Worm (Caenorhabditis elegans) whole organism, L2 larva: ENCODE data around the gene etc-1.

Experiments
- F13H6.1 ChIP-seq: sonication (generic microtip); optimal IDR thresholded peaks from 2 replicates; lab custom pipeline; 2016; ENCODE audit warnings: missing genetic modification characterization, missing compliant biosample characterization
- R02D3.7 ChIP-seq: fragments of 150-350 bp; optimal IDR thresholded peaks from 2 replicates; lab custom pipeline; 2014; ENCODE audit warnings: missing biosample characterization, missing genetic modification characterization
- Y55F3AM.14 ChIP-seq: fragments of 200-800 bp; sonication (Bioruptor generic); optimal IDR thresholded peaks from 2 replicates; lab custom pipeline; 2018; ENCODE audit warnings: mild to moderate bottlenecking, missing genetic modification characterization, missing compliant biosample characterization
- ZK546.5 ChIP-seq: sonication (generic microtip); optimal IDR thresholded peaks from 2 replicates; lab custom pipeline; 2017; ENCODE audit warnings: missing biosample characterization, missing genetic modification characterization
- alr-1 ChIP-seq: fragments of 150-350 bp; optimal IDR thresholded peaks from 2 replicates; lab custom pipeline; 2014; ENCODE audit warnings: missing biosample characterization, missing genetic modification characterization
- aly-2 ChIP-seq: fragments of 150-350 bp; optimal IDR thresholded peaks from 2 replicates; lab custom pipeline; 2014; ENCODE audit warnings: missing biosample characterization, missing genetic modification characterization
- blmp-1 ChIP-seq: sonication (generic microtip); optimal IDR thresholded peaks from 2 replicates; lab custom pipeline; 2017; ENCODE audit warnings: missing genetic modification characterization, mild to moderate bottlenecking, missing compliant biosample characterization, antibody characterized with exemption, moderate library complexity; ENCODE audit not compliant: insufficient read depth
- ceh-82 ChIP-seq: fragments of 150-350 bp; optimal IDR thresholded peaks from 2 replicates; lab custom pipeline; 2014; ENCODE audit warnings: missing biosample characterization, missing genetic modification characterization
- crh-2 ChIP-seq: sonication (generic microtip); optimal IDR thresholded peaks from 2 replicates; lab custom pipeline; 2017; ENCODE audit warnings: missing biosample characterization, missing genetic modification characterization
- dmd-4 ChIP-seq: sonication (generic microtip); optimal IDR thresholded peaks from 2 replicates; lab custom pipeline; 2017; ENCODE audit warnings: missing biosample characterization, missing genetic modification characterization
- egl-27 ChIP-seq: sonication (generic microtip); optimal IDR thresholded peaks from 3 replicates; lab custom pipeline; 2017; ENCODE audit warnings: missing biosample characterization, missing genetic modification reagents, missing genetic modification characterization
- elt-1 ChIP-seq: fragments of 150-350 bp; optimal IDR thresholded peaks from 2 replicates; lab custom pipeline; 2014; ENCODE audit warnings: missing biosample characterization, missing genetic modification characterization
- elt-3 ChIP-seq: sonication (generic microtip); optimal IDR thresholded peaks from 2 replicates; lab custom pipeline; 2017; ENCODE audit warnings: missing biosample characterization, missing genetic modification characterization
- fos-1 ChIP-seq: fragments of 150-350 bp; optimal IDR thresholded peaks from 2 replicates; lab custom pipeline; 2014; ENCODE audit warnings: missing biosample characterization, missing genetic modification characterization
- gmeb-1 ChIP-seq: fragments of 150-350 bp; optimal IDR thresholded peaks from 2 replicates; lab custom pipeline; 2014; ENCODE audit warnings: missing biosample characterization, missing genetic modification characterization
- lin-13 ChIP-seq: fragments of 150-350 bp; optimal IDR thresholded peaks from 2 replicates; lab custom pipeline; 2014; ENCODE audit warnings: missing biosample characterization, missing genetic modification reagents, missing genetic modification characterization
- lin-39 ChIP-seq: fragments of 150-350 bp; optimal IDR thresholded peaks from 2 replicates; lab custom pipeline; 2014; ENCODE audit warnings: missing biosample characterization, missing genetic modification reagents, missing genetic modification characterization
- lsy-2 ChIP-seq, 2 experiments: fragments of 150-350 bp in 1 of 2; sonication (generic microtip) in 1 of 2; optimal IDR thresholded peaks; 2 replicates each; lab custom pipeline; 2014 to 2017; ENCODE audit warnings: missing biosample characterization in 2 of 2, missing genetic modification characterization in 2 of 2
- mab-5 ChIP-seq: fragments of 150-350 bp; optimal IDR thresholded peaks from 2 replicates; lab custom pipeline; 2014; ENCODE audit warnings: missing biosample characterization, missing genetic modification characterization
- mdl-1 ChIP-seq, 2 experiments: fragments of 150-350 bp in 1 of 2; sonication (generic microtip) in 1 of 2; optimal IDR thresholded peaks; 2 replicates each; lab custom pipeline; 2017; ENCODE audit warnings: missing biosample characterization in 2 of 2, missing genetic modification characterization in 2 of 2
- nhr-10 ChIP-seq: sonication (generic microtip); optimal IDR thresholded peaks from 2 replicates; lab custom pipeline; 2017; ENCODE audit warnings: missing biosample characterization, missing genetic modification characterization
- nhr-11 ChIP-seq: fragments of 150-350 bp; optimal IDR thresholded peaks from 2 replicates; lab custom pipeline; 2014; ENCODE audit warnings: missing biosample characterization, missing genetic modification characterization
- nhr-12 ChIP-seq: fragments of 150-350 bp; optimal IDR thresholded peaks from 2 replicates; lab custom pipeline; 2014; ENCODE audit warnings: missing biosample characterization, missing genetic modification characterization
- nhr-129 ChIP-seq: fragments of 150-350 bp; optimal IDR thresholded peaks from 2 replicates; lab custom pipeline; 2014; ENCODE audit warnings: missing biosample characterization, missing genetic modification characterization
- nhr-21 ChIP-seq: fragments of 150-350 bp; optimal IDR thresholded peaks from 2 replicates; lab custom pipeline; 2014; ENCODE audit warnings: missing biosample characterization, missing genetic modification characterization
- nhr-237 ChIP-seq: fragments of 150-350 bp; optimal IDR thresholded peaks from 2 replicates; lab custom pipeline; 2014; ENCODE audit warnings: missing biosample characterization, missing genetic modification characterization
- nhr-25 ChIP-seq: fragments of 150-350 bp; sonication (generic microtip); optimal IDR thresholded peaks from 3 replicates; lab custom pipeline; 2014; ENCODE audit warnings: missing biosample characterization, missing genetic modification characterization
- nhr-6 ChIP-seq: fragments of 150-350 bp; optimal IDR thresholded peaks from 2 replicates; lab custom pipeline; 2014; ENCODE audit warnings: missing biosample characterization, missing genetic modification characterization
- nhr-77 ChIP-seq: fragments of 150-350 bp; optimal IDR thresholded peaks from 2 replicates; lab custom pipeline; 2014; ENCODE audit warnings: missing biosample characterization, missing genetic modification characterization
- sem-4 ChIP-seq: fragments of 150-350 bp; optimal IDR thresholded peaks from 2 replicates; lab custom pipeline; 2014; ENCODE audit warnings: missing biosample characterization, missing genetic modification reagents, missing genetic modification characterization
- skn-1 ChIP-seq: sonication (generic microtip); optimal IDR thresholded peaks from 2 replicates; lab custom pipeline; 2017; ENCODE audit warnings: missing biosample characterization, missing genetic modification characterization
- sma-3 ChIP-seq: sonication (generic microtip); optimal IDR thresholded peaks from 2 replicates; lab custom pipeline; 2016; ENCODE audit warnings: missing genetic modification reagents, missing genetic modification characterization, missing compliant biosample characterization
- sma-9 ChIP-seq, 2 experiments: fragments of 150-350 bp in 1 of 2; sonication (generic microtip) in 1 of 2; optimal IDR thresholded peaks; 2 replicates each; lab custom pipeline; 2014 to 2016; ENCODE audit warnings: missing genetic modification characterization in 2 of 2, mild to moderate bottlenecking in 1 of 2, missing biosample characterization in 1 of 2, missing compliant biosample characterization in 1 of 2, missing genetic modification reagents in 1 of 2, moderate library complexity in 1 of 2
- unc-39 ChIP-seq: fragments of 150-350 bp; optimal IDR thresholded peaks from 2 replicates; lab custom pipeline; 2014; ENCODE audit warnings: missing biosample characterization, missing genetic modification characterization
- unc-55 ChIP-seq: fragments of 150-350 bp; sonication (generic microtip); optimal IDR thresholded peaks from 3 replicates; lab custom pipeline; 2014; ENCODE audit warnings: missing biosample characterization, missing genetic modification reagents, missing genetic modification characterization
- unc-62 ChIP-seq: fragments of 150-350 bp; optimal IDR thresholded peaks from 2 replicates; lab custom pipeline; 2014; ENCODE audit warnings: missing biosample characterization, missing genetic modification reagents, missing genetic modification characterization
- ztf-1 ChIP-seq: fragments of 200-800 bp; sonication (Bioruptor generic); conservative IDR thresholded peaks from 2 replicates; pipeline ENCODE4 v1.3.6; 2022; ENCODE audit warnings: missing genetic modification characterization, missing compliant biosample characterization
- ztf-4 ChIP-seq: fragments of 150-350 bp; optimal IDR thresholded peaks from 2 replicates; lab custom pipeline; 2014; ENCODE audit warnings: missing biosample characterization, missing genetic modification characterization

Gene etc-1

DNA sequence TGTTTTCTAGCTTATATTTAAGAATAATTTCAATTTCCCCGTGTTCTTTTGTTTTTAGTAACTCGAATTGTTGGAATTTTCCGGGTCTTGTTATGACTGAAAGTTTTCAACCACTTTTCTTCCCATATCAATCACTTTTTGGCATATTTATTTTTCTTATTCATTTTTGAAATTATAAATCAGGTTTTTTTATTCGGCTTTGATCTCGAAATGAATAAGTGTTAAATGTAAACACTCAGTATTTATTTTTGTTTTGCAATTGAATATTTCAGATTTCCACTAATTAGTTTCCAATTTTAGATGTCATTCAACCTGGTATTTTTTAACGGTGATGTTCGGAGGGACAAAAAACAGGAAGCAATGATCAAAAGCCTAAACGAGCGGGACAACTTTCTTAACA lies at the start of gene etc-1:
Gene etc-1, plus strand, starts transcription at position 301 of the 400 bp plus-strand sequence.
- TF ChIP-seq lin-39 (tag; lab: Kevin White, UChicago) (no peak), nhr-10 (tag; lab: Kevin White, UChicago) (no peak), lsy-2 (tag; optimal IDR thresholded peaks at IDR 0.05; lab: Kevin White, UChicago) (no peak), egl-27 (tag; lab: Kevin White, UChicago) (no peak), alr-1 (no peak), elt-1 (tag; lab: Kevin White, UChicago) (no peak), ceh-82 (tag; lab: Kevin White, UChicago) (no peak), mab-5 (tag; lab: Kevin White, UChicago) (no peak), blmp-1 (no peak)

DNA sequence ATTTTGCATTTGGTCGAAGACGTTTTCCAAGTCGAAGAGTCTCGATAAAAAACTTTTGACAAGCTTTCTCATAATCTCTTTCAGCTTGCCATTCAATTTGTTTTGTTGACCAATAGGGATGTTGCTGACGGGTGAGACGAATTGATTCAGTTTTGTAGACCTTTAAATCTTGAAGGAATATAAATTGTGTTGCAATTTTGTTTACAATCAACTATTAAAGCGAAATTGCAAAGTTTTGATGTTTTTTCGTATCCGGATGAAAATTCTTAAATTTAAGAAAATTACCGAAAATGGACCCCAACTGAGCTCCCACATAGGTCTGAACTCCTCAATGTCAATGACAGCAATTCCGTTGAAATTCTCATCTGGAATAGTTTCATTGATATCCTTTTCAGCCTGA lies 48.5 kb upstream of the etc-1 start:
- TF ChIP-seq ztf-1 (no peak), R02D3.7 (no peak), F13H6.1 (tag; lab: Kevin White, UChicago) (no peak), dmd-4 (tag; lab: Kevin White, UChicago) (no peak)

DNA sequence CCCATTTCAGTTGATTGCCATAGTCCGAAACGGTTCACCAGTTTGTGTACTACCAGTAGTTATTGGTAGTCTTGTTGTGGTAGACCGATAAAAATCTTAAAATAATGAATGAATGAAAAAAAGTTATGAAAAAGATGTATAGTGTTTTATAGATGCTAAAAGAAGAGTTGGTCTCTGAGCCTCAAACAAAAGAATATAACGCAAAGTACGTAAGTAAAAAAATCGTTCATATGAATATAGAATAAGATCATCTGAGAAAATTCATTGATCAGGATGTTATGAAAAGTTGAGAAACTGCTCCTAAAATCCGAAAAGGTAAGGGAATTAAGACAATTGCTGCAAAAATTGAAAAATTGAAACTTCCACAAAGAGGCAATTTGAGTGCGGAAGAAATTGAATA lies 47.1 kb upstream of the etc-1 start, which contains the start of gene chhy-1:
Gene chhy-1, minus strand, starts transcription at position 101 of the 400 bp plus-strand sequence.
- TF ChIP-seq sem-4 (tag; lab: Kevin White, UChicago) (no peak), F13H6.1 (tag; lab: Kevin White, UChicago) (no peak), R02D3.7 (no peak), nhr-21 (tag; lab: Kevin White, UChicago) (no peak), nhr-237 (tag; lab: Kevin White, UChicago) (no peak), dmd-4 (tag; lab: Kevin White, UChicago) (no peak), mdl-1 (tag; optimal IDR thresholded peaks at IDR 0.05; lab: Kevin White, UChicago) (no peak), elt-1 (tag; lab: Kevin White, UChicago) (no peak), ztf-1 (no peak), sma-3 (GFP tag; lab: Kevin White, UChicago) (no peak), unc-62 (GFP tag; lab: Kevin White, UChicago) (no peak), unc-39 (tag; lab: Kevin White, UChicago) (no peak), nhr-6 (no peak), nhr-12 (no peak), nhr-129 (tag; lab: Kevin White, UChicago) (no peak)

DNA sequence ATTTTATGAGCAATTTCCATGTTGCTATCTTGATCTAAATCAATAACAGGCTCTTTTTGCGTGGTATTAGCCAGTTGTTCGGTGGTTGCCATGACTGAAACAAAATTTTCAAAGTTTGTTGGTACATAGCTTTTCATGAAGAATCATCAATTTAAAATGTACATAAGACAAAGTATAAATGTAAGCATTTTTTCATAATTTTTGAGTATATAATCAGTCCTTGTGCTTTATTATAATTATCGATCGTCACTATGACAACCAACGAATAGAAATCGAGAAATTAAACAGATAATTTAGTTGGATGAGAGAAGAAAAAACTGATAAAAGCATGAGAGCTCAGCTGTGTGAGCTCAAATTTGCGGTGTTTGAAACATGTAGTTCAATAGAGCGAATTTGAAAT lies 42.8 kb upstream of the etc-1 start, which contains the start of gene T22C8.3:
Gene T22C8.3, minus strand, starts transcription at position 101 of the 400 bp plus-strand sequence.
- TF ChIP-seq nhr-11 = no peak
- TF ChIP-seq sem-4 (tag; lab: Kevin White, UChicago) = no peak
- TF ChIP-seq nhr-77 (tag; lab: Kevin White, UChicago) = no peak
- no peak for TF ChIP-seq nhr-12
- TF ChIP-seq fos-1 (tag; lab: Kevin White, UChicago) = no peak
- TF ChIP-seq nhr-21 (tag; lab: Kevin White, UChicago) = no peak
- no peak for TF ChIP-seq alr-1
- no peak for TF ChIP-seq mdl-1 (tag; optimal IDR thresholded peaks at IDR 0.05; lab: Kevin White, UChicago)
- no peak for TF ChIP-seq aly-2 (tag; lab: Kevin White, UChicago)

DNA sequence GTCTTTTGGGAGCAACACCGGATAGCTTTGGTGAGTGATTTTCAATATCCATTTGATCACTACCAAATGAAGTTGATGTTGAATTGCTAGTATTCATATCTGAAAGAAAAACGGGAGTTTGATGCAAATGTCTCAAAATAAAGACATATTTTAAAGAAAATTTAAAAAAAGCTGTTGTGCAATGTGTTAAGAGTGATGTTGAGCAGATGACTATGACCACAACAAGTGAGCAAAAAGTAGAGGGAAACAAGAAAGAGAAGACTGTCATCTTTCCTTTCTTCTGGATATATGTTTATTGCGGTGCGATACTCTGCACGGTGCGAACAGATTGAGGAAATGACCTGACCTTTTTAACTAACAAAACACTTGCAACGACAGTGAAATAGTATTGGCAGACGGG lies 41.2 kb upstream of the etc-1 start, which contains the start of gene T22C8.4:
Gene T22C8.4, minus strand, starts transcription at position 101 of the 400 bp plus-strand sequence.
- no peak for TF ChIP-seq elt-1 (tag; lab: Kevin White, UChicago)
- TF ChIP-seq mab-5 (tag; lab: Kevin White, UChicago) = no peak
- TF ChIP-seq lsy-2 (tag; optimal IDR thresholded peaks at IDR 0.05; lab: Kevin White, UChicago) = no peak
- TF ChIP-seq lin-13 = no peak
- no peak for TF ChIP-seq ztf-4 (tag; lab: Kevin White, UChicago)
- TF ChIP-seq nhr-10 (tag; lab: Kevin White, UChicago) = no peak
- no peak for TF ChIP-seq nhr-77 (tag; lab: Kevin White, UChicago)
- TF ChIP-seq unc-55 (GFP tag; lab: Kevin White, UChicago) = no peak
- TF ChIP-seq elt-3 = no peak
- TF ChIP-seq skn-1 (tag; lab: Kevin White, UChicago) = no peak
- TF ChIP-seq Y55F3AM.14 (GFP tag; lab: Kevin White, UChicago) = no peak

DNA sequence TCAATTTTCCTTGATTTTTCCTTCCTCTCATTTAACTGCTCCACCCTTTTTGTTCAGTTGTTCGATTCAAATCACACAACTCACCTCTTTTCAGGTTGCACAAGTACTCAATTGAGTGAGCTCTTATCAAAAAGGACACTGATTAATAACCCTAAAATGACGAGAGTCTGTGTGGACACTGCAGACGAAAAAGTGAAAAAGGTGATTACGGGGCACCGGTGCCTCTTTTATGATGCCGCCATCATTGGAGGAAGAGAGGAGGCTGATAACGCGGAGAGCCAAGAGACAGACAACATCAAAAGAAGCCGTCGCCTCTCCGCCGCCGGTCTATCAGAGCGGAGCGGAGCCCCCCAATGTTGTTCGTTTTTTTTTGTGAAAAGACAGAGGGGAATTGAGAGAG lies 39.5 kb upstream of the etc-1 start, which contains the start of gene sptf-2:
Gene sptf-2, plus strand, starts transcription at position 297 of the 400 bp plus-strand sequence.
- no peak for TF ChIP-seq ZK546.5 (tag; lab: Kevin White, UChicago)
- peak; percentile 29 for TF ChIP-seq crh-2
- peak; percentile 5 for TF ChIP-seq F13H6.1 (tag; lab: Kevin White, UChicago)
- TF ChIP-seq fos-1 (tag; lab: Kevin White, UChicago) = peak; percentile 97
- peak; percentile 1 for TF ChIP-seq sma-9 (GFP tag; optimal IDR thresholded peaks at IDR 0.05; lab: Kevin White, UChicago)
- TF ChIP-seq sma-9 (tag; optimal IDR thresholded peaks at IDR 0.05; lab: Kevin White, UChicago) = no peak
- TF ChIP-seq nhr-25 (tag; lab: Kevin White, UChicago) = no peak
- peak; percentile 9 for TF ChIP-seq gmeb-1
